Fruit fly (Drosophila melanogaster): ENCODE measurements around the gene elg1.

Gene elg1

dm6 chr3L:16164150-16165039 lies 32.6 kb downstream of the elg1 start, which contains the start of gene CG5151 (continued):
- TF ChIP-seq Opbp (GFP tag; IDR thresholded peaks at IDR 0.05; ENCODE audit: partially characterized antibody), result peak; percentile 49; the same call in 2 of the 3 replicates
- TF ChIP-seq mld (GFP tag; IDR thresholded peaks at IDR 0.05; ENCODE audit: partially characterized antibody), result peak; percentile 84; the same call in 2 of the 3 replicates
- peak; percentile 40 for TF ChIP-seq CG8924 (tag; optimal IDR thresholded peaks at IDR 0.05)
- TF ChIP-seq CG17186 (GFP tag; optimal IDR thresholded peaks at IDR 0.05), result no peak
- TF ChIP-seq CG2116 (GFP tag; optimal IDR thresholded peaks at IDR 0.05), result no peak
- no peak for TF ChIP-seq CG11723 (GFP tag; optimal IDR thresholded peaks at IDR 0.05)
- TF ChIP-seq pita (GFP tag; optimal IDR thresholded peaks at IDR 0.05), result no peak
- peak; percentile 61 for TF ChIP-seq rib (GFP tag; IDR thresholded peaks at IDR 0.05)
- TF ChIP-seq CG34376 (GFP tag; optimal IDR thresholded peaks at IDR 0.05), result peak; percentile 75
- no peak for TF ChIP-seq CG8359 (GFP tag; optimal IDR thresholded peaks at IDR 0.05; ENCODE audit: borderline replicate concordance)
- TF ChIP-seq wdn (GFP tag; IDR thresholded peaks at IDR 0.05), result peak; percentile 33; the same call in 1 of the 2 replicates
- TF ChIP-seq CG1832 (GFP tag; optimal IDR thresholded peaks at IDR 0.05), result no peak
- no peak for TF ChIP-seq gcm2 (GFP tag; optimal IDR thresholded peaks at IDR 0.05)
- peak; percentile 19; the same call in 1 of the 2 replicates for TF ChIP-seq E2f2 (GFP tag; IDR thresholded peaks at IDR 0.05)
- no peak for TF ChIP-seq Gsc (GFP tag; IDR thresholded peaks at IDR 0.05)
- TF ChIP-seq nerfin-2 (GFP tag; IDR thresholded peaks at IDR 0.05; ENCODE audit: partially characterized antibody), result peak; percentile 85
- TF ChIP-seq caup (GFP tag; optimal IDR thresholded peaks at IDR 0.05; ENCODE audit: severe bottlenecking), result peak; percentile 36
- no peak for TF ChIP-seq hkb (optimal IDR thresholded peaks at IDR 0.05)
- TF ChIP-seq hkb (GFP tag; IDR thresholded peaks at IDR 0.05), result peak; percentile 54
- no peak for TF ChIP-seq Drgx (GFP tag; IDR thresholded peaks at IDR 0.05)
- peak; percentile 75 for TF ChIP-seq vnd (GFP tag; IDR thresholded peaks at IDR 0.05; ENCODE audit: partially characterized antibody)
- no peak for TF ChIP-seq p53 (GFP tag; optimal IDR thresholded peaks at IDR 0.05)
- TF ChIP-seq wek (GFP tag; optimal IDR thresholded peaks at IDR 0.05), result peak; percentile 20
- TF ChIP-seq CG15073 (GFP tag; optimal IDR thresholded peaks at IDR 0.05), result no peak
- no peak for TF ChIP-seq Rx (GFP tag; IDR thresholded peaks at IDR 0.05)
- TF ChIP-seq CG8944 (GFP tag; optimal IDR thresholded peaks at IDR 0.05), result no peak
- peak; percentile 93 to 98 for TF ChIP-seq Trl (optimal IDR thresholded peaks at IDR 0.05)
- peak; percentile 42 for TF ChIP-seq Trl (GFP tag; optimal IDR thresholded peaks at IDR 0.05)
- no peak for TF ChIP-seq cas (GFP tag; IDR thresholded peaks at IDR 0.05)
- TF ChIP-seq pros (GFP tag; optimal IDR thresholded peaks at IDR 0.05), result no peak
- TF ChIP-seq CG11398 (GFP tag; optimal IDR thresholded peaks at IDR 0.05), result no peak
- TF ChIP-seq inv (GFP tag; IDR thresholded peaks at IDR 0.05; ENCODE audit: partially characterized antibody), result peak; percentile 43
- TF ChIP-seq CkIIα-i1 (GFP tag; IDR thresholded peaks at IDR 0.05), result no peak
- peak; percentile 13 for TF ChIP-seq CHES-1-like (GFP tag; optimal IDR thresholded peaks at IDR 0.05)
- TF ChIP-seq Sry-β (GFP tag; optimal IDR thresholded peaks at IDR 0.05), result no peak
- TF ChIP-seq CG12104 (GFP tag; optimal IDR thresholded peaks at IDR 0.05), result no peak
- TF ChIP-seq CG13123 (GFP tag; optimal IDR thresholded peaks at IDR 0.05), result no peak
- no peak for TF ChIP-seq CG18011 (GFP tag; optimal IDR thresholded peaks at IDR 0.05)
- no peak for TF ChIP-seq ase (GFP tag; IDR thresholded peaks at IDR 0.05)
- TF ChIP-seq phol (tag; optimal IDR thresholded peaks at IDR 0.05), result peak; percentile 9
- TF ChIP-seq HHEX (GFP tag; optimal IDR thresholded peaks at IDR 0.05), result no peak
- peak; percentile 70 for TF ChIP-seq cg (GFP tag; optimal IDR thresholded peaks at IDR 0.05)
- TF ChIP-seq CG5953 (GFP tag; IDR thresholded peaks at IDR 0.05), result no peak
- TF ChIP-seq lbe (GFP tag; optimal IDR thresholded peaks at IDR 0.05), result peak; percentile 28
- no peak for TF ChIP-seq CG8089 (GFP tag; optimal IDR thresholded peaks at IDR 0.05)
- TF ChIP-seq YL-1 (GFP tag; optimal IDR thresholded peaks at IDR 0.05), result peak; percentile 51
- TF ChIP-seq ab (GFP tag; optimal IDR thresholded peaks at IDR 0.05), result no peak
- 0 out of 2 replicates have a peak, but pooled peaks have one; percentile 10 for TF ChIP-seq CG14441 (GFP tag; IDR thresholded peaks at IDR 0.05)
- peak; percentile 21 for TF ChIP-seq CG31365 (tag; optimal IDR thresholded peaks at IDR 0.05)
